Worm (Caenorhabditis elegans): ENCODE results near the gene tag-51.

tag-51 gene

DNA sequence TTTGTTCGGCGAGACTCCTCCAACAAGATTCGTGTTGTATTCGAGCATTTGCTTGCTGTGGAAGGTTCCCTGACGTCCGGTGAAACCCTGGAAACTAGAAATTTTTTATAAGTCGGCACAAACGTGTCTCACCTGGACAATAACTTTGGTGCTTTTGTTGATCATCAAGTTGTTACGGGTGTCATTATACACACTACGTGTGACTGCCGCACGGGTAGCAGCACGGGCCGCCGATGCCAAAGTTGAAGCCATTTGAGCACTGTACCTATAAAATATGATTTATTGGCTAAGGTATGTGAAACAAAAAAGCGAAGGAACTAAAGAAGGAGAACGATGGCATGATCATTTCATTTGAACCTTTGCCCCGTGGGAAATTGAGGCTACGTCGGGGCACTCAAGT is 47.1 kb downstream of the tag-51 start, which contains the start of gene sucl-2:
Gene sucl-2, minus strand, starts transcription at position 265 of the 400 bp plus-strand sequence.
- no peak for TF ChIP-seq nhr-11 (tag; optimal IDR thresholded peaks at IDR 0.05)
- no peak for TF ChIP-seq fkh-10 (GFP tag; optimal IDR thresholded peaks at IDR 0.05)
- TF ChIP-seq eor-1 (tag; optimal IDR thresholded peaks at IDR 0.05): no peak
- TF ChIP-seq nhr-12 (tag; optimal IDR thresholded peaks at IDR 0.05): no peak
- no peak for TF ChIP-seq unc-62 (GFP tag; optimal IDR thresholded peaks at IDR 0.05)

DNA sequence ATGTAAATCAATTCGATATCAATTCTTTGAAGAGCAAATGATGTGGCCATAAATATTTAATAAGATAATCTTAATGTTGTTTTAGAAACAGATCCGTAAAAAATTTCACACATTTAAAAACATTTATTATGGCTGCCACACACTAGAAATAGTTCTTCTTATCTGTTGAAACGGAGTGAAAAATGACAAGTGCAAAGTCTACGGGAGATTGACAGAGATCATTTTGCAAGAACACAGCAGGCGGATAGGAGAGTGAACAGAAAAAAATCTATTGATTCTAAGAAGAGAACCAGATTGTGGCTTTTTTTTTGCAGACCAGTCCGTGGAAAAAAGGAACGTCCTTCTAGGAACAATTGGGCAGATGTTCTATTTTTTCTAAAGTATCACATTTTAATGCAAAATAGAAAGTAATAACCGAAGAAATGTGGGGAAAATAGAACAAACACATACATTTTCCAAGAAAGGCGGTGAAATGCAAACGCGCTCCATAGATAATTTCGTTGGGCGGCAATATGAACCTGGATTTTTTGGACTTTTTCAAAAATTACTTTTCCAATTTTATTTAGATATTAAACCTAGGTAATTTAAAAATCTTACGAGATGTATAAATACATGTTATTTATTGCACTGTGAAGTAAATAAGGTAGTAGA is 47.7 kb downstream of the tag-51 start:
- TF ChIP-seq elt-2 (tag; optimal IDR thresholded peaks at IDR 0.05) (peak; percentile 34), tbx-2 (tag; optimal IDR thresholded peaks at IDR 0.05) (no peak), nhr-23 (tag; optimal IDR thresholded peaks at IDR 0.05) (peak; percentile 11), hmg-11 (tag; optimal IDR thresholded peaks at IDR 0.05) (peak; percentile 9), nhr-12 (tag; optimal IDR thresholded peaks at IDR 0.05) (no peak), lin-15B (tag; optimal IDR thresholded peaks at IDR 0.05) (peak; percentile 32), elt-1 (tag; optimal IDR thresholded peaks at IDR 0.05) (no peak), pha-4 (tag; optimal IDR thresholded peaks at IDR 0.05) (peak; percentile 33), ztf-11 (tag; optimal IDR thresholded peaks at IDR 0.05) (no peak), fkh-10 (GFP tag; optimal IDR thresholded peaks at IDR 0.05) (no peak)
